Fruit fly (Drosophila melanogaster) S2 (cell line): Measurements from ENCODE around the gene CG15564.

ENCODE experiments used
- CG8478 ChIP-seq: fragments of >200 bp; optimal IDR thresholded peaks from 2 replicates; lab custom pipeline; 2018
- CTCF ChIP-seq, 2 experiments: fragments of >200 bp; optimal IDR thresholded peaks; 2 replicates each; lab custom pipeline; 2018

DNA sequence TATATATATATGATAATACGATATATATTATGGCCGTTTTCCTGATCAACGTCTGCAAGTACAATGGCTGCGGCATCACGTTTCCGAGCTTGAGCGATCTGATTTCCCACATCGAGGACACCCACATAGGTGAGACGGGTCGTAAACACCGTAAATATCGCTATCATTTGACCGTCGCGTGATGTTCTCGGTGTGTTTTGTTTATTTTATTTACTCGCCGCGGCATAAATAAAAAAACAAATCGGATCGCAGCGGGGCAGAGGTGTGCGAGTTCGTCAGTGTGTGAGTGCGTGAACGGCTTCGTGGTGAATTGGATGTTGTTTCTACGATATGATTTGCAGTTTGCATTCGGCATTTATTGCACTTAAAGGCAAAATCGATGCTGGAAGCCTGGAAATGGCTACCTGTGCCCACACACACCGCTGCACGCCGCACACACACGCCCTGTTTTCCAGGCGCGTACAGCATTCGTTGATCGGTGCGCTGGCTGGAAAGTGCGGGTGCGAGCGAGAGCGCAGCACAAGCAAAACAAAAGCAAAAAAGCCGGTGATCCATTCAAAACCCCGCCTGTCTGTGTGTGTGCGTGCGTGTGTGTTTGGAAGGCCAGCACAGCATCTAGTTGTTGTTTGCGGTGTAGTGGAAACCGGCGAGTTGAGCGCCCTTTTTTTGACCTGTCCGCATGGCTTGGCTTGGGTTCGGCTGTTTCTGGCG, 13.7 kb downstream of the CG15564 start:
- TF ChIP-seq CTCF (optimal IDR thresholded peaks at IDR 0.05; lab: Kevin White, UChicago) (no peak), CG8478 (lab: Kevin White, UChicago) (no peak)
